Fruit fly (Drosophila melanogaster): Measurements from ENCODE around the gene Clic.

Clic gene

dm6 chrX:13783534-13783949, 38.6 kb downstream of the Clic start, which contains the start of gene inaE (continued):
- peak; percentile 54; the same call in 2 of the 4 replicates for TF ChIP-seq Dll (GFP tag; IDR thresholded peaks at IDR 0.05; ENCODE audit: partially characterized antibody)
- no peak for TF ChIP-seq Antp (GFP tag; optimal IDR thresholded peaks at IDR 0.05)
- TF ChIP-seq Mrtf (GFP tag; IDR thresholded peaks at IDR 0.05) = no peak
- TF ChIP-seq grau (tag; optimal IDR thresholded peaks at IDR 0.05) = peak; percentile 6
- TF ChIP-seq dan (GFP tag; IDR thresholded peaks at IDR 0.05) = no peak
- TF ChIP-seq sc (optimal IDR thresholded peaks at IDR 0.05) = no peak
- no peak for TF ChIP-seq sc (GFP tag; optimal IDR thresholded peaks at IDR 0.05)
- no peak for TF ChIP-seq Poxn (GFP tag; IDR thresholded peaks at IDR 0.05)
- peak; percentile 39 for TF ChIP-seq lab (GFP tag; optimal IDR thresholded peaks at IDR 0.05)
- peak; percentile 22 to 91 for TF ChIP-seq crp (GFP tag; optimal IDR thresholded peaks at IDR 0.05)
- peak; percentile 54 for TF ChIP-seq CG1603 (tag; optimal IDR thresholded peaks at IDR 0.05)
- TF ChIP-seq CG10321 (GFP tag; IDR thresholded peaks at IDR 0.05) = no peak
- no peak for TF ChIP-seq Dfd (GFP tag; optimal IDR thresholded peaks at IDR 0.05)
- TF ChIP-seq CHES-1-like (GFP tag; optimal IDR thresholded peaks at IDR 0.05) = peak; percentile 20
- no peak for TF ChIP-seq jing (GFP tag; optimal IDR thresholded peaks at IDR 0.05)
- TF ChIP-seq CG8089 (GFP tag; optimal IDR thresholded peaks at IDR 0.05) = no peak
- TF ChIP-seq tgo (GFP tag; IDR thresholded peaks at IDR 0.05) = no peak
- TF ChIP-seq gcm2 (GFP tag; optimal IDR thresholded peaks at IDR 0.05) = no peak
- peak; percentile 26 for TF ChIP-seq HmgZ (tag; optimal IDR thresholded peaks at IDR 0.05)
- TF ChIP-seq lilli (GFP tag; optimal IDR thresholded peaks at IDR 0.05) = no peak
- peak; percentile 88 for TF ChIP-seq CG14710 (tag; optimal IDR thresholded peaks at IDR 0.05)
- TF ChIP-seq ara (GFP tag; IDR thresholded peaks at IDR 0.05) = peak; percentile 30; the same call in 1 of the 2 replicates
- no peak for TF ChIP-seq Ssrp (tag; optimal IDR thresholded peaks at IDR 0.05)
- TF ChIP-seq pita (GFP tag; optimal IDR thresholded peaks at IDR 0.05) = no peak
- peak; percentile 4 for TF ChIP-seq YL-1 (GFP tag; optimal IDR thresholded peaks at IDR 0.05)
- TF ChIP-seq Nf-YA (GFP tag; IDR thresholded peaks at IDR 0.05) = 0 out of 2 replicates have a peak, but pooled peaks have one; percentile 10
- TF ChIP-seq pan (optimal IDR thresholded peaks at IDR 0.05) = no peak
- TF ChIP-seq pan (GFP tag; optimal IDR thresholded peaks at IDR 0.05 in 1 of 2, IDR thresholded peaks at IDR 0.05 in 1 of 2) = peak in 1 of 2 experiments; percentile 20
- no peak for TF ChIP-seq CG43689 (GFP tag; IDR thresholded peaks at IDR 0.05)
- no peak for TF ChIP-seq Adf1 (GFP tag; IDR thresholded peaks at IDR 0.05)
- TF ChIP-seq usp (GFP tag; optimal IDR thresholded peaks at IDR 0.05) = no peak
- TF ChIP-seq Sin3A (optimal IDR thresholded peaks at IDR 0.05) = peak; percentile 0
- TF ChIP-seq CG14860 (GFP tag; IDR thresholded peaks at IDR 0.05; ENCODE audit: partially characterized antibody) = 0 out of 3 replicates have a peak, but pooled peaks have one; percentile 35
- TF ChIP-seq fu2 (GFP tag; optimal IDR thresholded peaks at IDR 0.05) = no peak
- TF ChIP-seq NC2α (GFP tag; optimal IDR thresholded peaks at IDR 0.05) = no peak
- peak; percentile 64 for TF ChIP-seq Ets97D (GFP tag; optimal IDR thresholded peaks at IDR 0.05)
- no peak for TF ChIP-seq ttk (GFP tag; IDR thresholded peaks at IDR 0.05)
- TF ChIP-seq Abd-B (GFP tag; optimal IDR thresholded peaks at IDR 0.05) = no peak
- TF ChIP-seq B-H2 (GFP tag; optimal IDR thresholded peaks at IDR 0.05) = peak; percentile 38
- no peak for TF ChIP-seq p53 (GFP tag; optimal IDR thresholded peaks at IDR 0.05)
- TF ChIP-seq amos (GFP tag; IDR thresholded peaks at IDR 0.05; ENCODE audit: partially characterized antibody) = peak; percentile 45; the same call in 1 of the 2 replicates
- peak; percentile 80 for TF ChIP-seq Bgb (GFP tag; IDR thresholded peaks at IDR 0.05; ENCODE audit: partially characterized antibody)
- no peak for TF ChIP-seq so (GFP tag; IDR thresholded peaks at IDR 0.05)
- no peak for TF ChIP-seq CG8359 (GFP tag; optimal IDR thresholded peaks at IDR 0.05; ENCODE audit: borderline replicate concordance)
- no peak for TF ChIP-seq CG4854 (GFP tag; optimal IDR thresholded peaks at IDR 0.05)
- peak; percentile 41 for TF ChIP-seq Scr (GFP tag; IDR thresholded peaks at IDR 0.05; ENCODE audit: partially characterized antibody)
- TF ChIP-seq ato (GFP tag; IDR thresholded peaks at IDR 0.05; ENCODE audit: partially characterized antibody) = peak; percentile 53
- TF ChIP-seq Camta (GFP tag; optimal IDR thresholded peaks at IDR 0.05) = no peak
- no peak for TF ChIP-seq peb (GFP tag; IDR thresholded peaks at IDR 0.05)
- peak; percentile 80 for TF ChIP-seq CG17186 (GFP tag; optimal IDR thresholded peaks at IDR 0.05)
- no peak for TF ChIP-seq Doc3 (GFP tag; IDR thresholded peaks at IDR 0.05; ENCODE audit: partially characterized antibody)
